Worm (Caenorhabditis elegans): ENCODE measurements around the gene R07A4.2.
A peak's percentile ranks its signal among the peaks of the same experiment; 100 is the strongest.

The R07A4.2 gene

ce11 chrX:10768289-10769153 lies 22.2 kb upstream of the R07A4.2 start:
- no peak for TF ChIP-seq D2030.7 (GFP tag; IDR thresholded peaks at IDR 0.05)
- no peak for TF ChIP-seq ama-1 (optimal IDR thresholded peaks at IDR 0.05)
- peak in 1 of 2 experiments; percentile 18 for TF ChIP-seq ama-1 (GFP tag; optimal IDR thresholded peaks at IDR 0.05)
- 0 out of 2 replicates have a peak, but pooled peaks have one; percentile 14 for TF ChIP-seq lin-26 (GFP tag; IDR thresholded peaks at IDR 0.05)
- TF ChIP-seq F52B5.7 (tag; optimal IDR thresholded peaks at IDR 0.05), result no peak
- TF ChIP-seq hrde-1 (tag; optimal IDR thresholded peaks at IDR 0.05; ENCODE audit: borderline replicate concordance), result no peak
- TF ChIP-seq F55B11.4 (tag; optimal IDR thresholded peaks at IDR 0.05; ENCODE audit: borderline replicate concordance, insufficient read depth), result no peak
- 0 out of 2 replicates have a peak, but pooled peaks have one; percentile 11 for TF ChIP-seq mcd-1 (GFP tag; IDR thresholded peaks at IDR 0.05)
- peak; percentile 47 for TF ChIP-seq snpc-4 (GFP tag; optimal IDR thresholded peaks at IDR 0.05)
- peak; percentile 49 to 75 (median 70) for TF ChIP-seq snpc-4 (tag; optimal IDR thresholded peaks at IDR 0.05)
- no peak for TF ChIP-seq F22D6.2 (tag; optimal IDR thresholded peaks at IDR 0.05)
- TF ChIP-seq dox-1 (GFP tag; IDR thresholded peaks at IDR 0.05), result no peak
- TF ChIP-seq tbx-9 (tag; optimal IDR thresholded peaks at IDR 0.05; ENCODE audit: borderline replicate concordance), result no peak
- no peak for TF ChIP-seq B0019.2 (GFP tag; conservative IDR thresholded peaks at IDR 0.05)
- TF ChIP-seq ZK185.1 (tag; optimal IDR thresholded peaks at IDR 0.05; ENCODE audit: poor library complexity, severe bottlenecking), result peak; percentile 48
- TF ChIP-seq T07F8.4 (tag; optimal IDR thresholded peaks at IDR 0.05), result no peak
- no peak for TF ChIP-seq let-526 (GFP tag; IDR thresholded peaks at IDR 0.05)
- no peak for TF ChIP-seq nhr-120 (GFP tag; IDR thresholded peaks at IDR 0.05)
- TF ChIP-seq nhr-80 (tag; optimal IDR thresholded peaks at IDR 0.05), result no peak
- no peak for TF ChIP-seq nfyb-1 (GFP tag; IDR thresholded peaks at IDR 0.05)
- peak; percentile 53 for TF ChIP-seq zfh-2 (GFP tag; conservative IDR thresholded peaks at IDR 0.05)
- no peak for TF ChIP-seq F37B4.10 (GFP tag; IDR thresholded peaks at IDR 0.05)
- TF ChIP-seq ztf-6 (GFP tag; IDR thresholded peaks at IDR 0.05), result no peak
- TF ChIP-seq hmg-20 (GFP tag; IDR thresholded peaks at IDR 0.05), result no peak
- TF ChIP-seq aptf-2 (GFP tag; conservative IDR thresholded peaks at IDR 0.05), result no peak
- no peak for TF ChIP-seq F23B12.7 (tag; optimal IDR thresholded peaks at IDR 0.05; ENCODE audit: insufficient read depth)
- no peak for TF ChIP-seq nhr-27 (tag; optimal IDR thresholded peaks at IDR 0.05)
- TF ChIP-seq sea-2 (GFP tag; IDR thresholded peaks at IDR 0.05), result no peak
- TF ChIP-seq pbrm-1 (GFP tag; IDR thresholded peaks at IDR 0.05), result 0 out of 2 replicates have a peak, but pooled peaks have one; percentile 10
- TF ChIP-seq Y56A3A.18 (GFP tag; IDR thresholded peaks at IDR 0.05), result no peak
- TF ChIP-seq snpc-3.4 (tag; optimal IDR thresholded peaks at IDR 0.05), result no peak
- peak; percentile 4 for TF ChIP-seq lin-40 (tag; optimal IDR thresholded peaks at IDR 0.05)
- no peak for TF ChIP-seq lsy-27 (tag; optimal IDR thresholded peaks at IDR 0.05; ENCODE audit: borderline replicate concordance, insufficient read depth)
- no peak for TF ChIP-seq F10E7.11 (tag; optimal IDR thresholded peaks at IDR 0.05)
- no peak for TF ChIP-seq F57A8.1 (GFP tag; optimal IDR thresholded peaks at IDR 0.05)
- TF ChIP-seq egrh-3 (GFP tag; IDR thresholded peaks at IDR 0.05), result peak; percentile 28; the same call in 1 of the 2 replicates

ce11 chrX:10767669-10768068 lies 21.4 kb upstream of the R07A4.2 start:
- TF ChIP-seq ceh-40 (GFP tag; IDR thresholded peaks at IDR 0.05) (no peak), mcd-1 (GFP tag; IDR thresholded peaks at IDR 0.05) (peak; percentile 17; the same call in 1 of the 2 replicates), pbrm-1 (GFP tag; IDR thresholded peaks at IDR 0.05) (0 out of 2 replicates have a peak, but pooled peaks have one; percentile 32), ceh-27 (GFP tag; optimal IDR thresholded peaks at IDR 0.05) (peak; percentile 28)

All from whole organism, young adult.